Worm (Caenorhabditis elegans) whole organism, L1 larva: ENCODE data around the gene Y67A10A.11.

Source experiments
- C16A3.4 ChIP-seq: fragments of 150-350 bp; optimal IDR thresholded peaks from 2 replicates; lab custom pipeline; 2014; ENCODE audit warnings: missing biosample characterization, missing genetic modification characterization
- F16B12.6 ChIP-seq: fragments of 150-350 bp; optimal IDR thresholded peaks from 2 replicates; lab custom pipeline; 2014; ENCODE audit warnings: missing biosample characterization, missing genetic modification characterization
- Y116A8C.19 ChIP-seq: sonication (generic microtip); optimal IDR thresholded peaks from 2 replicates; lab custom pipeline; 2016; ENCODE audit warnings: missing compliant biosample characterization, missing genetic modification characterization, borderline replicate concordance
- aly-2 ChIP-seq: fragments of 150-350 bp; optimal IDR thresholded peaks from 2 replicates; lab custom pipeline; 2014; ENCODE audit warnings: missing biosample characterization, missing genetic modification characterization
- ceh-63 ChIP-seq: fragments of 200-800 bp; sonication (Bioruptor generic); optimal IDR thresholded peaks from 2 replicates; lab custom pipeline; 2018; ENCODE audit warnings: mild to moderate bottlenecking, missing genetic modification characterization, missing compliant biosample characterization
- ceh-82 ChIP-seq, 3 experiments: fragments of 150-350 bp in 1 of 3; sonication (generic microtip) in 2 of 3; optimal IDR thresholded peaks; 2 replicates each; lab custom pipeline; 2014 to 2017; ENCODE audit warnings: missing biosample characterization in 3 of 3, missing genetic modification characterization in 3 of 3
- ceh-90 ChIP-seq: sonication (generic microtip); optimal IDR thresholded peaks from 2 replicates; lab custom pipeline; 2016; ENCODE audit warnings: missing genetic modification characterization, missing compliant biosample characterization
- ces-1 ChIP-seq: fragments of 150-350 bp; optimal IDR thresholded peaks from 2 replicates; lab custom pipeline; 2014; ENCODE audit warnings: missing biosample characterization, missing genetic modification reagents, missing genetic modification characterization
- elt-2 ChIP-seq: sonication (generic microtip); optimal IDR thresholded peaks from 2 replicates; lab custom pipeline; 2016; ENCODE audit warnings: missing genetic modification characterization, mild to moderate bottlenecking, inconsistent platforms, missing compliant biosample characterization, missing genetic modification reagents
- elt-3 ChIP-seq, 6 experiments: fragments of 150-350 bp in 1 of 6; sonication (generic microtip); optimal IDR thresholded peaks; 2 replicates each; lab custom pipeline; 2017 to 2018; ENCODE audit warnings: missing biosample characterization in 6 of 6, missing genetic modification characterization in 6 of 6, inconsistent platforms in 1 of 6
- ets-5 ChIP-seq: fragments of 200-800 bp; sonication (Bioruptor generic); IDR thresholded peaks from 2 replicates; pipeline ENCODE4 v1.3.6; 2022; ENCODE audit warnings: missing genetic modification characterization, missing compliant biosample characterization
- fkh-10 ChIP-seq: sonication (generic microtip); optimal IDR thresholded peaks from 2 replicates; lab custom pipeline; 2017; ENCODE audit warnings: missing biosample characterization, missing genetic modification reagents, missing genetic modification characterization
- fkh-4 ChIP-seq: sonication (generic microtip); optimal IDR thresholded peaks from 2 replicates; lab custom pipeline; 2016; ENCODE audit warnings: missing compliant biosample characterization, missing genetic modification characterization, borderline replicate concordance
- grh-1 ChIP-seq: fragments of 200-800 bp; sonication (Bioruptor generic); IDR thresholded peaks from 2 replicates; pipeline ENCODE4 v1.3.6; 2022; ENCODE audit warnings: missing genetic modification reagents, missing genetic modification characterization, missing compliant biosample characterization
- hlh-4 ChIP-seq: sonication (generic microtip); optimal IDR thresholded peaks from 2 replicates; lab custom pipeline; 2016; ENCODE audit warnings: mild to moderate bottlenecking, missing genetic modification characterization, missing compliant biosample characterization
- jun-1 ChIP-seq: fragments of 150-350 bp; optimal IDR thresholded peaks from 2 replicates; lab custom pipeline; 2014; ENCODE audit warnings: missing biosample characterization, missing genetic modification reagents, missing genetic modification characterization
- lin-13 ChIP-seq: fragments of 150-350 bp; optimal IDR thresholded peaks from 2 replicates; lab custom pipeline; 2014; ENCODE audit warnings: missing biosample characterization, missing genetic modification reagents, missing genetic modification characterization
- lin-14 ChIP-seq: fragments of 200-800 bp; sonication (Bioruptor generic); optimal IDR thresholded peaks from 2 replicates; lab custom pipeline; 2018; ENCODE audit warnings: mild to moderate bottlenecking, missing genetic modification characterization, moderate library complexity, missing compliant biosample characterization
- lin-35 ChIP-seq, 2 experiments: fragments of 150-350 bp; optimal IDR thresholded peaks; 2 replicates each; lab custom pipeline; 2014; ENCODE audit warnings: missing biosample characterization in 2 of 2, missing genetic modification characterization in 2 of 2, missing genetic modification reagents in 2 of 2
- lin-39 ChIP-seq: fragments of 150-350 bp; optimal IDR thresholded peaks from 2 replicates; lab custom pipeline; 2014; ENCODE audit warnings: missing biosample characterization, missing genetic modification reagents, missing genetic modification characterization
- lir-3 ChIP-seq: sonication (generic microtip); optimal IDR thresholded peaks from 2 replicates; lab custom pipeline; 2016; ENCODE audit warnings: mild to moderate bottlenecking, missing genetic modification characterization, moderate library complexity, missing compliant biosample characterization; ENCODE audit not compliant: poor library complexity
- mef-2 ChIP-seq: fragments of 150-350 bp; optimal IDR thresholded peaks from 2 replicates; lab custom pipeline; 2014; ENCODE audit warnings: missing biosample characterization, missing genetic modification characterization
- nhr-11 ChIP-seq: fragments of 150-350 bp; optimal IDR thresholded peaks from 2 replicates; lab custom pipeline; 2014; ENCODE audit warnings: missing biosample characterization, missing genetic modification characterization
- nhr-19 ChIP-seq: fragments of 200-800 bp; sonication (Bioruptor generic); conservative IDR thresholded peaks from 2 replicates; pipeline ENCODE4 v1.3.6; 2022; ENCODE audit warnings: missing genetic modification characterization, missing compliant biosample characterization
- nhr-20 ChIP-seq: sonication (generic microtip); optimal IDR thresholded peaks from 2 replicates; lab custom pipeline; 2016; ENCODE audit warnings: mild to moderate bottlenecking, missing genetic modification characterization, missing compliant biosample characterization
- nhr-237 ChIP-seq: fragments of 150-350 bp; optimal IDR thresholded peaks from 2 replicates; lab custom pipeline; 2014; ENCODE audit warnings: missing biosample characterization, missing genetic modification characterization
- nhr-76 ChIP-seq: sonication (generic microtip); optimal IDR thresholded peaks from 2 replicates; lab custom pipeline; 2017; ENCODE audit warnings: missing biosample characterization, missing genetic modification characterization
- nhr-77 ChIP-seq: fragments of 150-350 bp; optimal IDR thresholded peaks from 2 replicates; lab custom pipeline; 2014; ENCODE audit warnings: missing biosample characterization, missing genetic modification characterization
- nhr-85 ChIP-seq: sonication (generic microtip); peaks from one replicate; lab custom pipeline; 2016; ENCODE audit warnings: missing genetic modification characterization, inconsistent platforms, missing compliant biosample characterization
- nhr-90 ChIP-seq: sonication (generic microtip); optimal IDR thresholded peaks from 2 replicates; lab custom pipeline; 2016; ENCODE audit warnings: mild to moderate bottlenecking, missing genetic modification characterization, missing compliant biosample characterization; ENCODE audit not compliant: poor library complexity
- pqm-1 ChIP-seq: sonication (generic microtip); optimal IDR thresholded peaks from 3 replicates; lab custom pipeline; 2017; ENCODE audit warnings: missing biosample characterization, missing genetic modification characterization
- rnt-1 ChIP-seq: sonication (generic microtip); optimal IDR thresholded peaks from 2 replicates; lab custom pipeline; 2016; ENCODE audit warnings: mild to moderate bottlenecking, missing genetic modification characterization, moderate library complexity, missing compliant biosample characterization
- snu-23 ChIP-seq: sonication (generic microtip); optimal IDR thresholded peaks from 2 replicates; lab custom pipeline; 2016; ENCODE audit warnings: missing genetic modification characterization, missing compliant biosample characterization
- sptf-1 ChIP-seq: fragments of 150-350 bp; optimal IDR thresholded peaks from 2 replicates; lab custom pipeline; 2014; ENCODE audit warnings: missing biosample characterization, missing genetic modification characterization
- sup-37 ChIP-seq: fragments of 200-800 bp; sonication (Bioruptor generic); optimal IDR thresholded peaks from 2 replicates; lab custom pipeline; 2018; ENCODE audit warnings: mild to moderate bottlenecking, missing genetic modification characterization, missing compliant biosample characterization
- swsn-7 ChIP-seq: sonication (generic microtip); optimal IDR thresholded peaks from 2 replicates; lab custom pipeline; 2016; ENCODE audit warnings: missing genetic modification characterization, missing compliant biosample characterization
- tbx-2 ChIP-seq: sonication (generic microtip); optimal IDR thresholded peaks from 2 replicates; lab custom pipeline; 2016; ENCODE audit warnings: missing genetic modification characterization, missing compliant biosample characterization
- unc-130 ChIP-seq: fragments of 150-350 bp; optimal IDR thresholded peaks from 2 replicates; lab custom pipeline; 2017; ENCODE audit warnings: missing biosample characterization, missing genetic modification characterization, inconsistent platforms
- unc-86 ChIP-seq: sonication (generic microtip); optimal IDR thresholded peaks from 2 replicates; lab custom pipeline; 2016; ENCODE audit warnings: missing genetic modification characterization, missing compliant biosample characterization
- unc-98 ChIP-seq: fragments of 200-800 bp; sonication (Bioruptor generic); IDR thresholded peaks from 2 replicates; pipeline ENCODE4 v1.3.6; 2022; ENCODE audit warnings: missing genetic modification characterization, missing compliant biosample characterization
- xbp-1 ChIP-seq: sonication (generic microtip); optimal IDR thresholded peaks from 2 replicates; lab custom pipeline; 2016; ENCODE audit warnings: missing genetic modification characterization, missing compliant biosample characterization
- zag-1 ChIP-seq: fragments of 150-350 bp; optimal IDR thresholded peaks from 2 replicates; lab custom pipeline; 2014; ENCODE audit warnings: missing biosample characterization, missing genetic modification characterization
- ztf-4 ChIP-seq: fragments of 150-350 bp; optimal IDR thresholded peaks from 2 replicates; lab custom pipeline; 2014; ENCODE audit warnings: missing biosample characterization, missing genetic modification characterization

The Y67A10A.11 gene

ce11 chrIV:14339657-14340056 lies at the start of gene Y67A10A.11:
Gene Y67A10A.11 (plus strand): TSS chrIV:14339957.
- TF ChIP-seq elt-2 (tag; lab: Kevin White, UChicago) (no peak), ets-5 (GFP tag; lab: Robert Waterston, UW) (no peak), ceh-82 (tag; optimal IDR thresholded peaks at IDR 0.05; lab: Kevin White, UChicago) (no peak), lin-35 (GFP tag; optimal IDR thresholded peaks at IDR 0.05; lab: Kevin White, UChicago) (no peak), unc-86 (tag; lab: Kevin White, UChicago) (no peak), unc-130 (tag; lab: Kevin White, UChicago) (no peak), lin-14 (no peak), ztf-4 (tag; lab: Kevin White, UChicago) (no peak), nhr-237 (tag; lab: Kevin White, UChicago) (no peak), nhr-77 (tag; lab: Kevin White, UChicago) (no peak), rnt-1 (tag; lab: Kevin White, UChicago) (no peak), swsn-7 (tag; lab: Kevin White, UChicago) (no peak), Y116A8C.19 (tag; lab: Kevin White, UChicago) (no peak), F16B12.6 (tag; lab: Kevin White, UChicago) (no peak), nhr-20 (tag; lab: Kevin White, UChicago) (no peak), snu-23 (no peak), pqm-1 (tag; lab: Kevin White, UChicago) (no peak)

- no peak for TF ChIP-seq nhr-90
Observed at ce11 chrIV:14291601-14292000, 48.2 kb upstream of the Y67A10A.11 start, which contains the start of gene Y64G10A.7. Gene Y64G10A.7 (plus strand): TSS chrIV:14291901.

- TF ChIP-seq zag-1 (no peak), F16B12.6 (tag; lab: Kevin White, UChicago) (no peak), nhr-76 (tag; lab: Kevin White, UChicago) (no peak), hlh-4 (no peak), nhr-77 (tag; lab: Kevin White, UChicago) (no peak), fkh-4 (tag; lab: Kevin White, UChicago) (no peak), xbp-1 (tag; lab: Kevin White, UChicago) (no peak), lin-13 (GFP tag; lab: Kevin White, UChicago) (no peak), aly-2 (tag; lab: Kevin White, UChicago) (no peak), elt-2 (tag; lab: Kevin White, UChicago) (no peak), nhr-90 (no peak), fkh-10 (GFP tag; lab: Kevin White, UChicago) (no peak), ceh-82 (tag; optimal IDR thresholded peaks at IDR 0.05; lab: Kevin White, UChicago) (no peak), sptf-1 (tag; lab: Kevin White, UChicago) (no peak), jun-1 (tag; lab: Kevin White, UChicago) (no peak), mef-2 (tag; lab: Kevin White, UChicago) (no peak)
Observed at ce11 chrIV:14295262-14295661, 44.5 kb upstream of the Y67A10A.11 start.

ce11 chrIV:14297058-14297457 lies 42.7 kb upstream of the Y67A10A.11 start:
- TF ChIP-seq unc-86 (tag; lab: Kevin White, UChicago) (no peak), tbx-2 (no peak), lin-39 (tag; lab: Kevin White, UChicago) (no peak), nhr-85 (peak; percentile 16), grh-1 (no peak)

- TF ChIP-seq lin-13 (GFP tag; lab: Kevin White, UChicago), result no peak
- no peak for TF ChIP-seq elt-3 (tag; optimal IDR thresholded peaks at IDR 0.05; lab: Kevin White, UChicago)
- no peak for TF ChIP-seq ceh-63 (GFP tag; lab: Kevin White, UChicago)
- no peak for TF ChIP-seq ces-1 (GFP tag; lab: Kevin White, UChicago)
- no peak for TF ChIP-seq ceh-90
- TF ChIP-seq elt-2 (tag; lab: Kevin White, UChicago), result no peak
- TF ChIP-seq F16B12.6 (tag; lab: Kevin White, UChicago), result no peak
- TF ChIP-seq nhr-11 (tag; lab: Kevin White, UChicago), result no peak
- no peak for TF ChIP-seq swsn-7 (tag; lab: Kevin White, UChicago)
- no peak for TF ChIP-seq sup-37 (GFP tag; lab: Kevin White, UChicago)
- TF ChIP-seq mef-2 (tag; lab: Kevin White, UChicago), result no peak
- no peak for TF ChIP-seq fkh-4 (tag; lab: Kevin White, UChicago)
- TF ChIP-seq C16A3.4 (tag; lab: Kevin White, UChicago), result no peak
- TF ChIP-seq unc-98 (GFP tag; lab: Robert Waterston, UW), result no peak
- TF ChIP-seq lir-3, result no peak
- no peak for TF ChIP-seq nhr-19 (GFP tag; lab: Robert Waterston, UW)
- no peak for TF ChIP-seq nhr-85
- TF ChIP-seq, all 84 proteins: peak for 0
Observed at ce11 chrIV:14305813-14306212, 33.9 kb upstream of the Y67A10A.11 start.
